Worm (Caenorhabditis elegans): ENCODE data around the gene C53A5.2.

The C53A5.2 gene

DNA sequence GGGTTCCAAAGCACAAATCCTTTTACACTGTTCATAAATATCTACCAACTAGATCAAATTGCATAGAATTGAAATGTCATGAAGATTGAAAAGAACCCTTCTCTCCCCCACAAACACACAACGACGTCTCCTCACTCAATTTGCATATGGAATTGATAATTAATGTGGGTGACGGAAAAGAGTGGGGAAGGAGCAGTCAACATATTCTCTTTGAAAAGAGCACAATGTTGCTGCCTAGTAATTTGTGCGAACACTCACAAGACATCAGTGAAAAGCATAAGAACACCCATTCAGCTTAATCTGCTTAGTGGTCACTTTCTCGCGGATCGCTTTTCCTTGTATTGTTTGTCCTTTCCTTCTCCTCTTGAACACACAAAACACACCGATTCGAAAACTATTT, 26.6 kb downstream of the C53A5.2 start:
- no peak for TF ChIP-seq unc-62 (GFP tag; optimal IDR thresholded peaks at IDR 0.05)

DNA sequence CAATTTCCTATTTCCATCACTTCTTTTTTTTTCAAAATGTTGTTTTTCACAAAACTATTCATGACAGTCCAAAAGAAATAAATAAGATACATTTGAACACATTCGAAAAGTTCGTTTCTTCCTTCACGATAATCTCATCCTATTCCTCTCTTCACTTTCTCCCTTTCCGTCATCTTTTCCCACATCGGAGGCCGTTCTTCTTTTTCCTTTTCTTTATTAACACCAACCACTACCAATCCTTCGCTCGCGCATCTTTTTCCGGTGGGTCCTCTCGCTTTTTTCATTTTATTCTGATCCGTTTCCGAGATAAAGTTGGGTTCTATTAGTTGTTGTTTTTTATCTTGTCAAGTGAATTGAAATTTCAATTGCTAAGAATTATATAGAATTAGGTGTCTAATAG, 27.5 kb downstream of the C53A5.2 start:
- TF ChIP-seq unc-62 (GFP tag; optimal IDR thresholded peaks at IDR 0.05), result no peak

DNA sequence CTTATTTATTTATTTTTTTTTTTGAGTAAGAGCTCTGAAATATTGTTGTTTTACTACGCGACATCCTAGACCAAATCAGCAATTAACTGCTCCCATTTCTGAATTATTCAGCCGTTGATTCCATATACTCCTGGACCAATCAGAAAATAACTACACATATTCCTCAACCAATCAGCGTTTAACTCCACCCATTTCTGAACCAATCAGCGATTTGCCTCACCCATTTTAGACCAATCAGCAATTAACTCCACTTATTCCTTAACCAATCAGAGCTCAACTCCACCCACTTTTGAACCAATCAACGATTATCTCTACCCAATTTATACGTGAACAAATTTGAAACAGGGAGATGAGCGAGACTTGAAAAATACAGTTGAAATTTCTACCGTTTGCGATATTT, 29.3 kb downstream of the C53A5.2 start:
- no peak for TF ChIP-seq unc-62 (GFP tag; optimal IDR thresholded peaks at IDR 0.05)

DNA sequence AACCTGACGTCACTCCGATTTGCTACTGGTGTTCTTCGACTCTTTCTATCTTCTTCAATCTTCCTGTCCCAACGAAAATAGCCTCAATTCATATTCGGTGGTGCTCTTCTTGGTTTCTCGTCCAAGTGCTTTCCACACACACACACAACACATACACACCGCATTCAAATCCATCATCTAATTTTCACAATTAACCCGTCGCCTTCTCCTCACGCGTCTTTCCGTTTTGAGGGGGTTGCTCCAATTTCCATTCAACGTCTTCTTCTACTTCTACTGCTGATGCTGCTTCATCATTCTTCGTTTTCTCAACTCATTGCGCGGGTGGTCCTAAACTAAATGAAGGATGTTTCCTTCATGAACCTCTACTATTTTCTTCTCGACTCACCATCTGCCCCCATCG, 31.9 kb downstream of the C53A5.2 start:
- no peak for TF ChIP-seq unc-62 (GFP tag; optimal IDR thresholded peaks at IDR 0.05)

DNA sequence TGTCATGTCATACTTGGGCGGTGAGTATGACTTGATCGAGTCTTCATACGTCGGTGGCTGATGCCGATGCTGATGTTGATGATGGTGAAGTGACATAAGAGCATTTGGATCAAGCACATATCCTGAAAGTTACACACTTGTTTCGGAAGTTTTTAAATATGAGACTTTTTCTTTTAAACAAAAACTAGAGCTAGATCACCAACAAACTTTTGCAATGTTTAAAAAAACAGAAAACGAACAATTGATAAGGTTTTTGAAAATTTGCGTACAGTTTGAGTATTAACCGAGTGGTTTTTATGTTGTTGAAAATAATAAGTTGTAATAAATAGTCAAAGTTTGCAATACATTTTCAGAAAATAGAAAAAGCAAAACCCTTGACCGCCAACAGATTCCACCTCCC, 38.4 kb downstream of the C53A5.2 start, which contains the start of gene R02D5.4:
R02D5.4 (minus strand) TSS at position 101 of the 400 bp plus-strand sequence.
- no peak for TF ChIP-seq unc-62 (GFP tag; optimal IDR thresholded peaks at IDR 0.05)

DNA sequence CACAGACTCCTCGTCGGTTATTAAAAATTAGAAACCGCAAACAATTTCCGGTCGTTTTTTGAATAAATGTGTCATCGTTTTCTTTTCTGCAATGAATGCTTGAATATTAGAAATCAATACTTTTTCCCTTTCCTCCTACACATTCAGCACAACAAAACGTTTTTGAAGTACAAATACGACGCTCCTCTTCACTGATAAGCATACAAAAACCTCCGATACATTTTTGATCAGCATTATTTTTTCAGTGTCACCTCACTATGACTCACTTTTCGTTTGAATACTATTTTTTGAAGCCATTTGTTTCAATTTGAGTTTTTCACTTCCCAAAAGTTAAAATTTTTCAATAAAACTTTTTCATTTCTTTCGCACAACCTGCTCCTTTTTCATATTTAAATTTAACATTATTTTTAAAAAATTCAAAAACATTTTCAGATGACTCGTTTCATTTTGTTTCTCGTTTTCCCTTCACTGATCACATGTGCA, 40.2 kb downstream of the C53A5.2 start, which contains the start of gene R02D5.3:
R02D5.3 (plus strand) TSS at position 433 of the 483 bp plus-strand sequence.
- no peak for TF ChIP-seq unc-62 (GFP tag; optimal IDR thresholded peaks at IDR 0.05)

DNA sequence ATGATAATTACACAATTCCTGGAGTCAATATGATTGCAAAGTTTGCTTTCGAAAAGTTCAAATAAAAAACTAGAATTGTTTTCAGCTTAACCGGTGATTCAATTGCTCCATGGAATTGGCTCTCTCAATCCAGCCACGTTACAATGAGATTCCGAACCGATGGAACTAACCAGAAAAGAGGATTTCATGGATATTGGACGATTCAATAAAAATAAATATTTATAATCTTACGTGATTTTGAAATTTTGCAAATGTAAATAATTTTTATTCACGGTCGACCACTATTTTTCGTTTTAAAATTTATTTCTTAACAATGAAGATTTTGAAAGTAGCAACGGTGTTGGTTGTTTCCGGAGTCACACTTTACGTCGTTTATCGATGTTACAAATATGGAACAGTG, 41.0 kb downstream of the C53A5.2 start, which contains the start of gene R02D5.10:
R02D5.10 (plus strand) TSS at position 301 of the 400 bp plus-strand sequence.
- no peak for TF ChIP-seq unc-62 (GFP tag; optimal IDR thresholded peaks at IDR 0.05)

DNA sequence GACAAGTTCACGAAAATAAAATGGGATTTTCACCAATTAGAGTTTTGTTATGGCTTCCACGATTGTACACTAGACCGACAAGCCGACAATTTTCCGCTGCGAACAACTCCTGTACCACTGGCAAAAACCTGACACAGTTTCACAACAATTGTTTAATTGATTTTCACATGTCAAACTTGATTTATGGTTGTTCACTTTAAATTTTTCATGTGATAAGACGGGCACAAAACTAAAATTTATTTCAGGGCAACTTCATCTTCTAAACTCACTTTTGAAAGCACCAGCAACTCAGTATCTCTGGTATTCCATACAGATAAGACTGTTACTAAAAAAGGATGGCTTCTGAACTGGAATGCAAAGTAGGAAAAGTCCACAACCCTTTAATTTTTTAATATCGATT, 41.6 kb downstream of the C53A5.2 start, which contains the start of gene R02D5.7:
R02D5.7 (minus strand) TSS at position 101 of the 400 bp plus-strand sequence.
- no peak for TF ChIP-seq unc-62 (GFP tag; optimal IDR thresholded peaks at IDR 0.05)

DNA sequence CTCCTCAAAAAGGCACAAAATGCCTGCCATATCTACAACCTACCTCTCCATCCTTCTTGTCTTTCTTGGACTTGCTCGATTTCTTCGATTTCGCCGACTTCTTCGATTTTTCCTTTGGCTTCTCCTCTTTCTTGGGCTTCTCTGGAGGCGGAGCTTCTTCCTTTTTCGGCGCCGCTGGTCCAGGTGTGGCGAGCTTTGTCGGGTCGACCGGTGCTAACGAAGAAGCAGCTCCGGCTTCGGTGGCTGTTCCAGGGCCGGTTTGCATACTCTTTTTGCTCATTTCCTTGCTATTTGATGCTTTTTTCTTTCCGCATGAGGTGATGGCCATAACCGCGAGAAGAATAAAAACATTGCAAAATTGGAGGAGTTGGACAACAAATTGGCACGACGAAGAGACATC, 42.5 kb downstream of the C53A5.2 start:
- no peak for TF ChIP-seq unc-62 (GFP tag; optimal IDR thresholded peaks at IDR 0.05)

DNA sequence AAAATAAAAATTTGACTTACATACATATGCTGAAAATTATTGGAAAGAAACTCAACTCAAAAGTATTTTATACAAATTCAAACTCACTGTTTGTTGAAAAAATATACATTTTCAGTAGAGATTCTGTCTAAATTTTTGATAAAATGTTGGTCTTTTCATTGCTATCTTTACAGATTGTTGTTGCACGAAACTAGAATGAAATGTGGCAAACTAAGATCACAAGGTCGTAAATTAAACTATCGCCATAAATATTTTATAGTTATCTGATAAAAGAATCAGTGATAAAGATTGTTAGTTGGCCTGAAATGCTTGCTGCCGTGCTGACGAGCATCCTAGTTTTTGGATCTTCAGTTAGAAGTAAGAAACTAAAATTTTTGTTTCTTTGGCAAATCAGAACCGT, 44.0 kb downstream of the C53A5.2 start, which contains the start of gene clec-55:
clec-55 (plus strand) TSS at position 301 of the 400 bp plus-strand sequence.
- no peak for TF ChIP-seq unc-62 (GFP tag; optimal IDR thresholded peaks at IDR 0.05)

DNA sequence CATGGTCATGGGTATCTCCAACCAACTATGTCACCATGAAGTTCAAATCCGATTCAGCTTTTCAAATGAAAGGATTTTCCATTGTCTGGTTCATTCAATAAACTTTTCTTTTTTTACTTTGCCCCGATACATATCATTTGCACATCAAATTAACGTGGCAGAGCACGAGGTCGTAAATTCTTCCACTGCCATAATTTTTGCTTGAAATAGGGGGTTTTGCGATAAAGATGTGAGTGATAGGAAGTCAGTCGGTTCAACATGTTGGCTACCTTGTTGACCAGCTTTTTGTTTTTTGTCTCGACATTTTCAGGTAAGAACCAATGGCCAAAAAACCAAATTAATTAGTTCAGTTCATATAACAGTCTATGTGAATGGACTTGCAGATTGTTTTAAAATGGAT, 46.3 kb downstream of the C53A5.2 start, which contains the start of gene clec-54:
clec-54 (plus strand) TSS at position 224 of the 400 bp plus-strand sequence.
- TF ChIP-seq unc-62 (GFP tag; optimal IDR thresholded peaks at IDR 0.05), result no peak

DNA sequence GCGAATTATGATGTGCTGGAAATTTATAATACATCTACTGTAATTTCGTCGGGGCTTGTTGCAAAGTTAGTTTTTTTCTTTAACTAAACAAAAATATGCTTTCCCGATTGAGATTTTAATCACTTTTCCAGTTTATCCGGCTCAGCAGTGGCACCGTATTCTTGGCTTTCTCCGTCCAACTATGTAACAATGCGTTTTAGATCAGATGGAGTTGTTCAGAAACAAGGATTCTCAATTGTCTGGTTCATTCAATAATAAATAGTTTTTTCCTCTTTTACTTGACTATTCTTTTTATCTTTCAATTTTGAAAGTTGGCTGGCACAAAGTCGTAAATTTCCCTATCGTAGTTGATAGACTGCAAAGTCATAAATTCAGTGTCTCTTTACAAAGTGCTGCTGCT, 48.9 kb downstream of the C53A5.2 start, which contains the start of gene clec-56:
clec-56 (plus strand) TSS at position 301 of the 400 bp plus-strand sequence.
- no peak for TF ChIP-seq unc-62 (GFP tag; optimal IDR thresholded peaks at IDR 0.05)

All from whole organism, dauer.